Fruit fly (Drosophila melanogaster): ENCODE results near the gene GATAd.

GATAd gene

dm6 chr2L:10339212-10339721 is 5.7 kb downstream of the GATAd start, which contains the start of gene SamDC (continued):
- TF ChIP-seq maf-S (GFP tag; optimal IDR thresholded peaks at IDR 0.05) (no peak), CG6654 (GFP tag; optimal IDR thresholded peaks at IDR 0.05) (no peak), Dfd (GFP tag; optimal IDR thresholded peaks at IDR 0.05) (peak in 1 of 2 experiments; percentile 77), Doc3 (GFP tag; IDR thresholded peaks at IDR 0.05; ENCODE audit: partially characterized antibody) (peak; percentile 68), pnt (GFP tag; optimal IDR thresholded peaks at IDR 0.05) (peak; percentile 2), Sox100B (GFP tag; optimal IDR thresholded peaks at IDR 0.05) (peak; percentile 17), Xrp1 (GFP tag; IDR thresholded peaks at IDR 0.05) (peak; percentile 32; the same call in 1 of the 2 replicates), lola (GFP tag; optimal IDR thresholded peaks at IDR 0.05) (peak in 2 of 3 experiments; percentile 24 to 98), tin (GFP tag; optimal IDR thresholded peaks at IDR 0.05) (peak; percentile 13), vvl (GFP tag; IDR thresholded peaks at IDR 0.05) (peak; percentile 75), caup (GFP tag; optimal IDR thresholded peaks at IDR 0.05; ENCODE audit: severe bottlenecking) (peak; percentile 45), CG17802 (tag; optimal IDR thresholded peaks at IDR 0.05) (peak; percentile 91), CG4282 (GFP tag; optimal IDR thresholded peaks at IDR 0.05) (no peak), CG12769 (tag; optimal IDR thresholded peaks at IDR 0.05) (peak; percentile 32), pb (GFP tag; optimal IDR thresholded peaks at IDR 0.05) (peak; percentile 39), phol (tag; optimal IDR thresholded peaks at IDR 0.05) (peak; percentile 42), cas (GFP tag; IDR thresholded peaks at IDR 0.05) (0 out of 2 replicates have a peak, but pooled peaks have one; percentile 13), CG14050 (GFP tag; IDR thresholded peaks at IDR 0.05) (peak; percentile 19; the same call in 1 of the 3 replicates), CG9876 (GFP tag; optimal IDR thresholded peaks at IDR 0.05) (no peak), toy (GFP tag; IDR thresholded peaks at IDR 0.05) (no peak), ranshi (GFP tag; IDR thresholded peaks at IDR 0.05) (no peak), Sin3A (optimal IDR thresholded peaks at IDR 0.05) (peak; percentile 10), CG9797 (GFP tag; optimal IDR thresholded peaks at IDR 0.05) (peak; percentile 44), CG10267 (tag; optimal IDR thresholded peaks at IDR 0.05) (peak; percentile 58), Stat92E (GFP tag; optimal IDR thresholded peaks at IDR 0.05) (peak in 2 of 3 experiments; percentile 12 to 85), peb (GFP tag; IDR thresholded peaks at IDR 0.05) (no peak; the same call in 1 of the 2 replicates), trh (GFP tag; optimal IDR thresholded peaks at IDR 0.05) (no peak), Aef1 (GFP tag; IDR thresholded peaks at IDR 0.05) (peak; percentile 24; the same call in 1 of the 3 replicates), Ets97D (GFP tag; optimal IDR thresholded peaks at IDR 0.05) (peak; percentile 42), CG17359 (tag; optimal IDR thresholded peaks at IDR 0.05) (peak; percentile 23), Eip74EF (GFP tag; optimal IDR thresholded peaks at IDR 0.05) (peak in 1 of 2 experiments; percentile 94), hkb (optimal IDR thresholded peaks at IDR 0.05) (no peak), hkb (GFP tag; IDR thresholded peaks at IDR 0.05) (peak; percentile 53; the same call in 1 of the 2 replicates), CG30431 (GFP tag; optimal IDR thresholded peaks at IDR 0.05) (no peak), D19A (tag; optimal IDR thresholded peaks at IDR 0.05) (peak; percentile 55), CG4854 (GFP tag; optimal IDR thresholded peaks at IDR 0.05) (no peak), pzg (GFP tag; optimal IDR thresholded peaks at IDR 0.05) (peak; percentile 88), CG30403 (GFP tag; optimal IDR thresholded peaks at IDR 0.05) (peak; percentile 55), trem (tag; optimal IDR thresholded peaks at IDR 0.05) (peak; percentile 45), Nf-YB (GFP tag; optimal IDR thresholded peaks at IDR 0.05) (peak; percentile 4), ara (GFP tag; IDR thresholded peaks at IDR 0.05) (peak; percentile 58; the same call in 1 of the 2 replicates), CG7786 (GFP tag; optimal IDR thresholded peaks at IDR 0.05) (peak; percentile 16), zen2 (GFP tag; IDR thresholded peaks at IDR 0.05; ENCODE audit: partially characterized antibody) (no peak; the same call in 2 of the 3 replicates), az2 (GFP tag; optimal IDR thresholded peaks at IDR 0.05) (peak; percentile 53), CG12942 (GFP tag; optimal IDR thresholded peaks at IDR 0.05) (peak; percentile 4), Taf1 (GFP tag; IDR thresholded peaks at IDR 0.05) (0 out of 2 replicates have a peak, but pooled peaks have one; percentile 15), Fer1 (GFP tag; optimal IDR thresholded peaks at IDR 0.05) (peak; percentile 44), Lpt (GFP tag; optimal IDR thresholded peaks at IDR 0.05) (no peak), Side (GFP tag; optimal IDR thresholded peaks at IDR 0.05) (peak; percentile 47), bbx (GFP tag; IDR thresholded peaks at IDR 0.05; ENCODE audit: partially characterized antibody) (peak; percentile 86)

Measured in whole organism, embryonic.